Fruit fly (Drosophila melanogaster) whole organism, embryonic: Measurements from ENCODE around the gene CG10761.

Experiments used
- B-H2 ChIP-seq: fragments of 200-800 bp; sonication (Bioruptor generic); optimal IDR thresholded peaks from 2 replicates; lab custom pipeline; 2018; ENCODE audit warnings: missing biosample characterization, mild to moderate bottlenecking, missing genetic modification characterization
- BEAF-32 ChIP-seq: fragments of 200-800 bp; sonication (Bioruptor generic); optimal IDR thresholded peaks from 3 replicates; lab custom pipeline; 2017; ENCODE audit warnings: missing biosample characterization, missing genetic modification characterization, mild to moderate bottlenecking, moderate library complexity, missing genetic modification reagents
- CG10267 ChIP-seq: fragments of 200-800 bp; sonication (Bioruptor generic); optimal IDR thresholded peaks from 2 replicates; lab custom pipeline; 2018; ENCODE audit warnings: missing biosample characterization, mild to moderate bottlenecking, missing genetic modification characterization, moderate library complexity
- CG10321 ChIP-seq: fragments of 200-800 bp; sonication (Bioruptor generic); IDR thresholded peaks from 2 replicates; pipeline ENCODE4 v1.3.6; 2022; ENCODE audit warnings: missing biosample characterization, missing genetic modification characterization
- CG11456 ChIP-seq: fragments of 200-800 bp; sonication (Bioruptor generic); IDR thresholded peaks from 3 replicates; pipeline ENCODE4 v1.3.6; 2022; ENCODE audit warnings: missing biosample characterization, missing genetic modification characterization
- CG12219 ChIP-seq: fragments of 200-800 bp; sonication (Bioruptor generic); optimal IDR thresholded peaks from 3 replicates; lab custom pipeline; 2018; ENCODE audit warnings: missing biosample characterization, mild to moderate bottlenecking, missing genetic modification characterization
- CG14441 ChIP-seq: fragments of 200-800 bp; sonication (Bioruptor generic); IDR thresholded peaks from 2 replicates; pipeline ENCODE4 v1.3.6; 2022; ENCODE audit warnings: missing biosample characterization, missing genetic modification characterization
- CG1529 ChIP-seq: fragments of 200-800 bp; sonication (Bioruptor generic); optimal IDR thresholded peaks from 3 replicates; lab custom pipeline; 2018; ENCODE audit warnings: missing biosample characterization, missing genetic modification characterization
- CG15479 ChIP-seq: fragments of 200-800 bp; sonication (Bioruptor generic); optimal IDR thresholded peaks from 3 replicates; lab custom pipeline; 2019; ENCODE audit warnings: missing biosample characterization, mild to moderate bottlenecking, missing genetic modification characterization, moderate library complexity
- CG16863 ChIP-seq: fragments of 200-800 bp; sonication (Bioruptor generic); optimal IDR thresholded peaks from 3 replicates; lab custom pipeline; 2016; ENCODE audit warnings: missing biosample characterization, missing genetic modification characterization
- CG17568 ChIP-seq: fragments of 200-800 bp; sonication (Bioruptor generic); optimal IDR thresholded peaks from 2 replicates; lab custom pipeline; 2018; ENCODE audit warnings: missing biosample characterization, mild to moderate bottlenecking, missing genetic modification characterization, moderate library complexity
- CG2678 ChIP-seq: fragments of 200-800 bp; sonication (Bioruptor generic); optimal IDR thresholded peaks from 3 replicates; lab custom pipeline; 2019; ENCODE audit warnings: missing biosample characterization, mild to moderate bottlenecking, missing genetic modification characterization, moderate library complexity
- CG2889 ChIP-seq: fragments of 200-800 bp; sonication (Bioruptor generic); IDR thresholded peaks from 3 replicates; pipeline ENCODE4 v1.3.6; 2022; ENCODE audit warnings: missing biosample characterization, missing genetic modification characterization
- CG30403 ChIP-seq: fragments of 200-800 bp; sonication (Bioruptor generic); optimal IDR thresholded peaks from 3 replicates; lab custom pipeline; 2016; ENCODE audit warnings: missing biosample characterization, missing genetic modification characterization
- CG3726 ChIP-seq: fragments of 200-800 bp; sonication (Bioruptor generic); IDR thresholded peaks from 3 replicates; pipeline ENCODE4, ENCODE4 v1.3.6; 2022; ENCODE audit warnings: missing biosample characterization, missing genetic modification characterization
- CG3995 ChIP-seq: fragments of 200-800 bp; sonication (Bioruptor generic); optimal IDR thresholded peaks from 3 replicates; lab custom pipeline; 2016; ENCODE audit warnings: missing biosample characterization, missing genetic modification characterization
- CG42726 ChIP-seq: fragments of 200-800 bp; sonication (Bioruptor generic); IDR thresholded peaks from 2 replicates; pipeline ENCODE4 v1.3.6; 2022; ENCODE audit warnings: missing biosample characterization, missing genetic modification characterization; ENCODE audit not compliant: partially characterized antibody
- CG6254 ChIP-seq: fragments of 200-800 bp; sonication (Bioruptor generic); optimal IDR thresholded peaks from 3 replicates; lab custom pipeline; 2017; ENCODE audit warnings: mild to moderate bottlenecking, missing biosample characterization, missing genetic modification reagents, missing genetic modification characterization
- CG6683 ChIP-seq: fragments of 200-800 bp; sonication (Bioruptor generic); optimal IDR thresholded peaks from 2 replicates; lab custom pipeline; 2017; ENCODE audit warnings: missing biosample characterization, mild to moderate bottlenecking, missing genetic modification characterization, missing genetic modification reagents
- CG7271 ChIP-seq: fragments of 200-800 bp; sonication (Bioruptor generic); optimal IDR thresholded peaks from 2 replicates; lab custom pipeline; 2018; ENCODE audit warnings: missing biosample characterization, mild to moderate bottlenecking, missing genetic modification characterization, moderate library complexity
- CG8359 ChIP-seq: fragments of 200-800 bp; sonication (Bioruptor generic); optimal IDR thresholded peaks from 2 replicates; lab custom pipeline; 2017; ENCODE audit warnings: missing biosample characterization, mild to moderate bottlenecking, missing genetic modification characterization, borderline replicate concordance
- CG9437 ChIP-seq: fragments of 200-800 bp; sonication (Bioruptor generic); optimal IDR thresholded peaks from 2 replicates; lab custom pipeline; 2018; ENCODE audit warnings: missing biosample characterization, mild to moderate bottlenecking, missing genetic modification characterization
- CG9727 ChIP-seq: fragments of 200-800 bp; sonication (Bioruptor generic); optimal IDR thresholded peaks from 3 replicates; lab custom pipeline; 2017; ENCODE audit warnings: missing biosample characterization, mild to moderate bottlenecking, missing genetic modification characterization
- CoRest ChIP-seq: fragments of 200-800 bp; sonication (Bioruptor generic); optimal IDR thresholded peaks from 3 replicates; lab custom pipeline; 2018; ENCODE audit warnings: missing biosample characterization, mild to moderate bottlenecking, missing genetic modification characterization, moderate library complexity
- Dll ChIP-seq: fragments of 200-800 bp; sonication (Bioruptor generic); IDR thresholded peaks from 4 replicates; pipeline ENCODE4 v1.3.6; 2022; ENCODE audit warnings: missing biosample characterization, missing genetic modification characterization; ENCODE audit not compliant: partially characterized antibody
- HLH54F ChIP-seq: fragments of 200-800 bp; sonication (Bioruptor generic); optimal IDR thresholded peaks from 3 replicates; lab custom pipeline; 2016; ENCODE audit warnings: missing biosample characterization, missing genetic modification characterization
- Hand ChIP-seq: fragments of 200-800 bp; sonication (Bioruptor generic); optimal IDR thresholded peaks from 2 replicates; lab custom pipeline; 2017; ENCODE audit warnings: mild to moderate bottlenecking, missing biosample characterization, missing genetic modification reagents, missing genetic modification characterization
- Hmr ChIP-seq: fragments of 200-800 bp; sonication (Bioruptor generic); optimal IDR thresholded peaks from 3 replicates; lab custom pipeline; 2017; ENCODE audit warnings: mild to moderate bottlenecking, missing biosample characterization, missing genetic modification reagents, missing genetic modification characterization
- Lpt ChIP-seq: fragments of >200 bp; optimal IDR thresholded peaks from 2 replicates; lab custom pipeline; 2018; ENCODE audit warnings: missing biosample characterization, missing genetic modification characterization
- Myb ChIP-seq: fragments of 200-800 bp; sonication (Bioruptor generic); optimal IDR thresholded peaks from 2 replicates; lab custom pipeline; 2016; ENCODE audit warnings: missing biosample characterization, missing genetic modification characterization
- Six4 ChIP-seq: fragments of 200-800 bp; sonication (Bioruptor generic); optimal IDR thresholded peaks from 2 replicates; lab custom pipeline; 2016; ENCODE audit warnings: missing biosample characterization, missing genetic modification characterization
- Sry-δ ChIP-seq: fragments of 200-800 bp; sonication (Bioruptor generic); optimal IDR thresholded peaks from 2 replicates; lab custom pipeline; 2016; ENCODE audit warnings: missing biosample characterization, missing genetic modification characterization
- YL-1 ChIP-seq: fragments of 200-800 bp; sonication (Bioruptor generic); optimal IDR thresholded peaks from 3 replicates; lab custom pipeline; 2017; ENCODE audit warnings: missing biosample characterization, mild to moderate bottlenecking, missing genetic modification characterization
- caup ChIP-seq: fragments of 200-800 bp; sonication (Bioruptor generic); optimal IDR thresholded peaks from 3 replicates; lab custom pipeline; 2017; ENCODE audit warnings: missing biosample characterization, mild to moderate bottlenecking, missing genetic modification characterization, moderate library complexity; ENCODE audit not compliant: severe bottlenecking
- corto ChIP-seq: fragments of 200-800 bp; sonication (Bioruptor generic); optimal IDR thresholded peaks from 2 replicates; lab custom pipeline; 2016; ENCODE audit warnings: missing biosample characterization, mild to moderate bottlenecking, missing genetic modification characterization, moderate library complexity
- crol ChIP-seq: fragments of 200-800 bp; sonication (Bioruptor generic); IDR thresholded peaks from 2 replicates; pipeline ENCODE4 v1.3.6; 2022; ENCODE audit warnings: missing biosample characterization, missing genetic modification characterization
- dan ChIP-seq: fragments of 200-800 bp; sonication (Bioruptor generic); IDR thresholded peaks from 2 replicates; pipeline ENCODE4 v1.3.6; 2022; ENCODE audit warnings: missing biosample characterization, missing genetic modification characterization
- fd102C ChIP-seq: fragments of 200-800 bp; sonication (Bioruptor generic); optimal IDR thresholded peaks from 2 replicates; lab custom pipeline; 2018; ENCODE audit warnings: missing biosample characterization, mild to moderate bottlenecking, missing genetic modification characterization, moderate library complexity
- gfzf ChIP-seq: fragments of 200-800 bp; sonication (Bioruptor generic); optimal IDR thresholded peaks from 2 replicates; lab custom pipeline; 2016; ENCODE audit warnings: missing biosample characterization, mild to moderate bottlenecking, missing genetic modification characterization, moderate library complexity
- nerfin-2 ChIP-seq: fragments of 200-800 bp; sonication (Bioruptor generic); IDR thresholded peaks from 2 replicates; pipeline ENCODE4 v1.3.6; 2022; ENCODE audit warnings: missing biosample characterization, missing genetic modification characterization; ENCODE audit not compliant: partially characterized antibody
- nom ChIP-seq: fragments of 200-800 bp; sonication (Bioruptor generic); optimal IDR thresholded peaks from 2 replicates; lab custom pipeline; 2017; ENCODE audit warnings: missing biosample characterization, missing genetic modification characterization, mild to moderate bottlenecking, moderate library complexity, missing genetic modification reagents
- onecut ChIP-seq: fragments of 200-800 bp; sonication (Bioruptor generic); IDR thresholded peaks from 2 replicates; pipeline ENCODE4 v1.3.6; 2022; ENCODE audit warnings: missing biosample characterization, missing genetic modification characterization
- p53 ChIP-seq: fragments of 200-800 bp; sonication (Bioruptor generic); optimal IDR thresholded peaks from 2 replicates; lab custom pipeline; 2016; ENCODE audit warnings: missing biosample characterization, missing genetic modification characterization
- pho ChIP-seq: fragments of 200-800 bp; sonication (Bioruptor generic); optimal IDR thresholded peaks from 2 replicates; lab custom pipeline; 2016; ENCODE audit warnings: missing biosample characterization, missing genetic modification characterization
- pros ChIP-seq: fragments of 200-800 bp; sonication (Bioruptor generic); optimal IDR thresholded peaks from 3 replicates; lab custom pipeline; 2019; ENCODE audit warnings: missing biosample characterization, mild to moderate bottlenecking, missing genetic modification characterization, moderate library complexity
- schlank ChIP-seq: fragments of 200-800 bp; sonication (Bioruptor generic); optimal IDR thresholded peaks from 2 replicates; lab custom pipeline; 2018; ENCODE audit warnings: missing biosample characterization, mild to moderate bottlenecking, missing genetic modification characterization
- scrt ChIP-seq: fragments of 200-800 bp; sonication (Bioruptor generic); optimal IDR thresholded peaks from 2 replicates; lab custom pipeline; 2018; ENCODE audit warnings: missing biosample characterization, mild to moderate bottlenecking, missing genetic modification characterization, moderate library complexity
- sens-2 ChIP-seq: fragments of 200-800 bp; sonication (Bioruptor generic); IDR thresholded peaks from 2 replicates; pipeline ENCODE4 v1.3.6; 2022; ENCODE audit warnings: missing biosample characterization, missing genetic modification characterization
- unpg ChIP-seq: fragments of 200-800 bp; sonication (Bioruptor generic); optimal IDR thresholded peaks from 3 replicates; lab custom pipeline; 2018; ENCODE audit warnings: missing biosample characterization, mild to moderate bottlenecking, missing genetic modification characterization, moderate library complexity

CG10761 gene

DNA sequence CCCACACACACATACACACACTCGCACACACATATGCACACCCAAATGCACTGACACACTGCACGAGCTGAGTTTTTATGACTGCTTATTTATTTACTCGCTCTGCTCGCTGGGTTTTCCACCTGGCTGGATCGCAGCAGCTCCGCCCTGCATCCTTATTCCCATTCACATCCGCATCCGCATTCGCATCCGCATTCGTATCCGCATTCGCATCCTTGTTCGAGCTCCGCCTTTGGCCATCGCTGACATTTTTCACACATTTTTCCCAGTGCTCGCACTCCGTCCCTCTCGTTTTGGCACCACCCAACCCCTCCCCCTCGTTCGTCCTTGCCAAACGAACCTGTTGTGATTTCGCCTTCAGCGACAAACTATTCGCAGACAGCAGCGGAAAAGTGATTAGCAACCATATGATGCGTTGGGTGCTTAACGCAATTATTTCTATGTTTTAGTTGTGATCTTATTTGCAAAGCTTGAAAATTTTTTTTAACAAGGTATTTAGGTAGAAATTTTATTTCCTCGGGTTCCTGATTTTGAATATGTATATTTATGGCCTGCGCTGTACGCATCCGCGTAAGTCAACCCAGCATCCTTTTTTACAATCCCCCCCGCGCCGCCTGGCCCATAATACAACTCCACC lies 48.6 kb upstream of the CG10761 start:
- TF ChIP-seq HLH54F (GFP tag; lab: Kevin White, UChicago) (no peak), CG3995 (no peak), p53 (GFP tag; lab: Kevin White, UChicago) (no peak), CG3726 (GFP tag; lab: Robert Waterston, UW) (no peak), CG7271 (peak; percentile 23), nerfin-2 (GFP tag; lab: Robert Waterston, UW) (no peak), caup (GFP tag; lab: Kevin White, UChicago) (no peak), BEAF-32 (no peak), CG42726 (GFP tag; lab: Robert Waterston, UW) (no peak), CoRest (tag; lab: Kevin White, UChicago) (no peak), corto (GFP tag; lab: Kevin White, UChicago) (no peak), CG6254 (GFP tag; lab: Kevin White, UChicago) (no peak), CG16863 (no peak), dan (GFP tag; lab: Robert Waterston, UW) (no peak), Dll (GFP tag; lab: Robert Waterston, UW) (no peak), Hmr (GFP tag; lab: Kevin White, UChicago) (peak; percentile 3), CG2889 (GFP tag; lab: Robert Waterston, UW) (no peak), Hand (GFP tag; lab: Kevin White, UChicago) (no peak), pho (GFP tag; lab: Kevin White, UChicago) (no peak), CG17568 (GFP tag; lab: Kevin White, UChicago) (no peak), gfzf (GFP tag; lab: Kevin White, UChicago) (no peak), CG6683 (GFP tag; lab: Kevin White, UChicago) (no peak), Six4 (GFP tag; lab: Kevin White, UChicago) (no peak), CG30403 (GFP tag; lab: Kevin White, UChicago) (peak; percentile 15), CG12219 (GFP tag; lab: Kevin White, UChicago) (no peak), CG11456 (GFP tag; lab: Robert Waterston, UW) (no peak), sens-2 (GFP tag; lab: Robert Waterston, UW) (peak; percentile 32; the same call in 1 of the 2 replicates), scrt (GFP tag; lab: Kevin White, UChicago) (no peak), CG15479 (GFP tag; lab: Kevin White, UChicago) (no peak), Lpt (no peak), CG2678 (tag; lab: Kevin White, UChicago) (peak; percentile 31), CG9727 (GFP tag; lab: Kevin White, UChicago) (peak; percentile 48), CG8359 (GFP tag; lab: Kevin White, UChicago) (no peak), crol (GFP tag; lab: Robert Waterston, UW) (peak; percentile 39; the same call in 1 of the 2 replicates), pros (no peak), CG9437 (GFP tag; lab: Kevin White, UChicago) (no peak), B-H2 (GFP tag; lab: Kevin White, UChicago) (no peak), CG10267 (tag; lab: Kevin White, UChicago) (no peak), CG14441 (GFP tag; lab: Robert Waterston, UW) (0 out of 2 replicates have a peak, but pooled peaks have one; percentile 27), Sry-δ (GFP tag; lab: Kevin White, UChicago) (no peak), YL-1 (GFP tag; lab: Kevin White, UChicago) (no peak), nom (GFP tag; lab: Kevin White, UChicago) (peak; percentile 68), Myb (GFP tag; lab: Kevin White, UChicago) (no peak), CG1529 (GFP tag; lab: Kevin White, UChicago) (no peak), fd102C (GFP tag; lab: Kevin White, UChicago) (no peak), CG10321 (no peak), schlank (tag; lab: Kevin White, UChicago) (no peak), onecut (GFP tag; lab: Robert Waterston, UW) (peak; percentile 34), unpg (GFP tag; lab: Kevin White, UChicago) (peak; percentile 11)
